Fruit fly (Drosophila melanogaster) Kc167 (cell line): Measurements from ENCODE around the gene CG8010.

ENCODE experiments used
- Myc ChIP-seq: fragments of >200 bp; optimal IDR thresholded peaks from 2 replicates; lab custom pipeline; 2017; ENCODE audit warnings: missing external identifiers
- Sin3A ChIP-seq: fragments of >200 bp; optimal IDR thresholded peaks from 2 replicates; lab custom pipeline; 2018; ENCODE audit warnings: missing external identifiers
- h ChIP-seq: fragments of >200 bp; optimal IDR thresholded peaks from 3 replicates; lab custom pipeline; 2018; ENCODE audit warnings: missing external identifiers
- insv ChIP-seq: fragments of >200 bp; optimal IDR thresholded peaks from 3 replicates; lab custom pipeline; 2018; ENCODE audit warnings: missing external identifiers
- psq ChIP-seq: fragments of >200 bp; optimal IDR thresholded peaks from 2 replicates; lab custom pipeline; 2017; ENCODE audit warnings: missing external identifiers
- ttk ChIP-seq: sonication (Bioruptor generic); optimal IDR thresholded peaks from 2 replicates; lab custom pipeline; 2017; ENCODE audit warnings: missing external identifiers

The CG8010 gene

DNA sequence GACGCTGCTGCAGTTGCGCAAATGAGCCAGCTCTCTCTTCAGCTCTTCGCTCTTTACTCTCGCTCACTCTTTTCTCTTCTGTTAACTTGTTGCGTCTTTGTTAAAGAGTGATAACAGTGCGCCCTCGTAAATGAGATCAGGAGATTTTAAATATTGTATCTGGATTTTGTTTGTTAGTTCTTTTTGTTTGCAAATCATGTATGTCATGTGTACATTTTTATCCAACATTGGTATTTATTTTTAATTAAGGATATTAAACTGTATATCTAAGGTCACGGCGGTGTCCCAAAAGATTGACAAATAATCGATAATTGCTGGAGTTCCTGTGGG is 30.1 kb upstream of the CG8010 start:
- TF ChIP-seq insv: no peak
- TF ChIP-seq psq (lab: Kevin White, UChicago): no peak
- TF ChIP-seq h (lab: Kevin White, UChicago): no peak
- TF ChIP-seq Sin3A: no peak
- TF ChIP-seq Myc (lab: Kevin White, UChicago): no peak
- TF ChIP-seq ttk (lab: Kevin White, UChicago): no peak

DNA sequence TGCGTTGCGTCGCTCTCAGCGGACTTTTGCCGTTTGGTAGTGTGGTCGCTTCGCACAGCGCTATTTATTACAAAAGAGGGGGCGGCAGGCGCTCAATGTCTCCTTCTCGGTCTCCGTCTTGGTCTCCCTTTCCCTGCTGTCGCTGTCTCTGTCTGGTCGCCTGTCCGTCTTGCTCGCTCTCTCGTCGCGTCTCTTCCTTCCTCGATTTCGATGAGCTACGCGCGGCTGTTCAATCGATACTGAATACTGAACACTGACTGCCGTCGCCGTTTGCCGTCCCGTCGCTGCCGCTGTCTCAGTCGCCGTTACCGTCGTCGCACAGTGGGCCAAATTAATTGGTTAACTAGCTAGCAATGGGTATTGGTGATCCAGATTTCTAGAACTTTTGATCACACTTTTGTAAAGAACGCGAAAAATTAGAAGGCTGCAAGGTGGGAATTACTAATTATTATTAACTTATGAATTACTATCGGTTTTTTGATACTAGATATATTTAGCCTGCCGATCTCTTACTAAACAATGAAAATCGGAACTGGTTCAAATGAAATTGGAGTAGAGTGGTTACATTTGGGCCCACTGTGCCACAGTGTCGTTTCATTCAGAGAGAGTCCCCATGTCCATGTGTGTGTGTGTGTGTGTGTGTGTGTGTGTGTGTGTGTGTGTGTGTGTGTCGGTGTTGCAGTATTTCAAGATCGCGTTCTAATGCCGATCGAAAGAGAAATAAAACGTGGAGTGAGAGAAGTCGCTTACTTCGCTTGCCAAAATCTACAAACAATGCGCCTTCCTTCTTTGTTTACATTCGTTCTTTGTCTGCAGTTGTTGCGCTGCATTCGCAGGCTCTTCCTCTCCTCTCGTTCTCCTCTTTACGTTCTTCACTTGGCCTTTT is 29.4 kb upstream of the CG8010 start, which contains the start of gene CG8034:
Gene CG8034, minus strand, starts transcription at position 264 of the 886 bp plus-strand sequence.
- no peak for TF ChIP-seq psq (lab: Kevin White, UChicago)
- no peak for TF ChIP-seq Myc (lab: Kevin White, UChicago)
- TF ChIP-seq insv: no peak
- TF ChIP-seq Sin3A: no peak
- no peak for TF ChIP-seq ttk (lab: Kevin White, UChicago)
- no peak for TF ChIP-seq h (lab: Kevin White, UChicago)

DNA sequence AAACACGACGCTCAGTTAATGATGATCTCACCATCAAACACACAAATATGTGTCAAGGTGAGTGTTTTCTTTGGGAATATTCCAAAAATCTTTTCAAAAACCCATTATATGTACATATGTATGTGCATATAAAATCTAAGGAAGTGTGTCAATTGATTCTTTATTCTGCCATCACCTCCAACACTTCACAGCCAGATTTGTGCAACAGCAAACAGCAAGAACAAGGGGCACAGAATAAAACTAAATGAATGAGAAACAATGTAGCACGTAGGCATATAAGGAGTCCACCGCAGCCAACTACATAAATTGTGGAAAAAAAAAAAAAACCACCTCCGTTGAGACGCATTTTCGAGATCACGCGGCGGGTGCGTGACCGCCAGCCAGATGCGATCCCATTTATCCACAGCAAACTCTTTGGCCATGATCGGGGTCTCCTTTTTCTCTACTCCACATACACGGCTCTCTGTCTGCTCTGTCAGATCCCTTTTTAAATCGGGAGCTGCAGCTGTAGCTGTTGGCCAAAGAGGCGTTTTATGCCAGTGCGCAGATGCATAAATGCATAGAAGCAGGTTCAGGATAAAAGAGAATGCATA is 27.2 kb upstream of the CG8010 start:
- TF ChIP-seq Myc (lab: Kevin White, UChicago) (no peak), ttk (lab: Kevin White, UChicago) (no peak), h (lab: Kevin White, UChicago) (no peak), insv (no peak), Sin3A (no peak), psq (lab: Kevin White, UChicago) (no peak)

DNA sequence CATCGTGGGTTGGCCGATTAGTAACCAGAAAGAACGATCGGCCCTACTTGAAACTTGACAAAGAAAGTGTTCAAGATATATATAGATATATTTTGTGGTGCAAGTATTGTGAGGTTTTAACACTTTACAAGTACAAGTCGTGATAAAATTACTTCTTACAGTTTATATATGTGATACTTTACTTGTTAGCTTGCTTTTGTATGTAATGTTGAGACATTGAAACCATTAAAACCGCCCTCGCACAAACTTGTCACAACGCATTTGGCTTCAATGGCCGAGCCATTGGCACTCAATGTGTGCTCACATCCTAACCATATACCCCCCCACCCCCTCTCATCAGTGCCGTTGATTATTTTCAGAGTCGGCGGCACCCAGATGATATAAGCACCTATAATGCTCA is 26.3 kb upstream of the CG8010 start:
- TF ChIP-seq h (lab: Kevin White, UChicago): no peak
- TF ChIP-seq insv: no peak
- no peak for TF ChIP-seq Sin3A
- TF ChIP-seq ttk (lab: Kevin White, UChicago): no peak
- TF ChIP-seq psq (lab: Kevin White, UChicago): no peak
- TF ChIP-seq Myc (lab: Kevin White, UChicago): no peak

DNA sequence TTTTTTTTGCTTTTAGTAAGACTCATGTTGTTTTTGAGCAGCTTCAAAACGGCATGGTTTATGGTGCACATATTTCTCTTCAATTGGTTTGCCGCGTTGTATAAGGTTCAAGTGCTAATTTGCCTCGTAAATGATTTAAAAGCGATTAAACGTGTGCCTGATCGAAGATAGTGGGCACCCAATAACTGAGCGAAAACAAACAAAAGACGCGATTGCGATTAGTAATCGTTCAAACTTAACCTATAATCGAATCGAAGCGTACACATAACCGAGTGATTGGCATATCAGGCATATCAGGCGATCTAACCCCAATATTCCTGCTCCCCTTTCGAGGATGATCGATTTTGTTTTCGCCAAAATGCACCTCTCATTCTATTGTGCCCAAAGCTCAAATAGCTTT is 25.3 kb upstream of the CG8010 start:
- TF ChIP-seq ttk (lab: Kevin White, UChicago): no peak
- no peak for TF ChIP-seq Myc (lab: Kevin White, UChicago)
- TF ChIP-seq insv: no peak
- TF ChIP-seq h (lab: Kevin White, UChicago): no peak
- TF ChIP-seq Sin3A: no peak

DNA sequence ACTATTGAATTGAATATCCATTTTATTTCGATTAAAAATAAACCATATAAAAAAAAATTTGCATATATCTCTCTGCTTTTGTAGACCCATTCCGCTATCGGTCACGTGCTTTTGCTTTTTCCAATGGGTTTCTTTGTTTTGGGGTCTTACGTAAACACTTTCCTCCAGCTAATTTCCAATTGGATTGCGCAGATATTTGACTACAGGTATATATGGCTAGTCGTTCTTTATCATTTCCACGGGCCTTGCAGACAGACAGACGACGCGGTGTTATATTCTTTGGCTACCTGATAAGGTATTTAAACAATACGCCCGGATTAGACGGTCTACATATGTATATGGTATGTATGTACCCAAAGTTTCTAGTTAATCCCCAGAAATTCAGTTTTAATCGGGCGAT is 24.6 kb upstream of the CG8010 start:
- TF ChIP-seq psq (lab: Kevin White, UChicago) (no peak), Myc (lab: Kevin White, UChicago) (no peak), h (lab: Kevin White, UChicago) (no peak), Sin3A (no peak), ttk (lab: Kevin White, UChicago) (no peak), insv (no peak)

DNA sequence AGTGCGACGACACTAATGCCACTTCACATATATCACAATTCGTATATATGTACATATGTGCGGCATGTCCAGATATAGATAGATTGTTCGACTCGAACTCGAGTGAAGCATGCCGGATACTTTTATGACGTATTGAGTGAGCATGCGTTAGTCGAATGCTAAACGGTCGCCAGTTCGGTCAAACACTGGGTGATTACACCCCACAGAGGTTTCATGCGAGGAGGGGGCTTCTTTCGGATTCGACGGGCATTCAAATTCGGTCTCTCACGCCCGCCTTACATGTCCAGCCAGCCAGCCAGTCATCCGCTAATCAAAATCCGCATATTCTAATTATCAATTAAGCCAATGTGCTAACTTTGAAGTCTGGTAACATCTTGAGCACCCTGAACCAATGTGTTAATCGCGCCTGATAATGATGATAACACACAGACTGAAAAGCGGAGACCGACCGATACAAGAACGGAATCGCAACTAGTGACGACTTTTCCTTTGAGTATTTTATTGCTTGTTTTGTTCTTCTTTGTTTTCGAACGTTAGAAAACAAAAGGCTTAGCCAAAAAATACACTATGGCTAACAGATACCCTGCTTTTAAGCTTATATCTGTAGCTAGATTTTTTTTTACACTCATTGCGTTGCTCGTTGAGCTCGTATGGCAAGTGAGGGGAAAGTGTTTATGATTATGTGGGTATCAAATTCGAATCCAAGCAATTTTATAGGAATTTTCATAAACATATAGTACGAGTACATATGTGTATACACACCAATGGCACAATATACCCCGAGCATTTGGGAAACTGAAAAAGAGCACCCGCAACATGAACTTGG is 23.3 kb upstream of the CG8010 start:
- TF ChIP-seq Sin3A (no peak), Myc (lab: Kevin White, UChicago) (no peak), ttk (lab: Kevin White, UChicago) (no peak)

DNA sequence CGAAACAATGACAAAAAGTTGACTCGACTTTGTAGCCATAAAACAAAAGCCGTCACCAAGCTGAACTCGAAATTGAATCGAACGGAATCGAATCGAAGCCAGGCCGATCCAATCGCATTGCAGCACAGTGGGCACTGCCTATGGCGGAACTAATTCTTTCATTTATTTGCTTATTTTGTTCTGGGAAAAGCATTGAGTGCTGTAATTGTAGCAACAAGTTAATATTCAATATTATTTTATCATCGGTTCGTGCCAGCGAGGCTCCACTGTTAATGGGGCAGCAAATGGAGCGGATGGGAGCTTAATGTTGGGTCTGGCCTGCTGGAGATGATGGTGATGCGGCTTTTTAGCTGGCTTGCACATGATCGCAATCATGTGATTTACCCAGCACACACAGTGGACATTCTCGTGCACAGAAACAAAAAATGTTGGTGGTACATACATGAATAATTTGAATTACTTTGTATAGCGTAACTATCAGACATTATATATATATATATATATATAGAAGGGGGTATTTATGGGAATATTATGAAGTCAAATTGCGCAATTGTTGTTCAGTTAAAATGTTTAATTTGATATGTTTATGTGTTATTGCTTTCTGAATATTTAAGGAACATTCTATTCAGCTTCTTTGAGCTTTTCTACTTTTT is 20.7 kb upstream of the CG8010 start:
- no peak for TF ChIP-seq psq (lab: Kevin White, UChicago)
- no peak for TF ChIP-seq Sin3A
- TF ChIP-seq insv: no peak
- TF ChIP-seq ttk (lab: Kevin White, UChicago): no peak
- TF ChIP-seq Myc (lab: Kevin White, UChicago): no peak
- TF ChIP-seq h (lab: Kevin White, UChicago): no peak

DNA sequence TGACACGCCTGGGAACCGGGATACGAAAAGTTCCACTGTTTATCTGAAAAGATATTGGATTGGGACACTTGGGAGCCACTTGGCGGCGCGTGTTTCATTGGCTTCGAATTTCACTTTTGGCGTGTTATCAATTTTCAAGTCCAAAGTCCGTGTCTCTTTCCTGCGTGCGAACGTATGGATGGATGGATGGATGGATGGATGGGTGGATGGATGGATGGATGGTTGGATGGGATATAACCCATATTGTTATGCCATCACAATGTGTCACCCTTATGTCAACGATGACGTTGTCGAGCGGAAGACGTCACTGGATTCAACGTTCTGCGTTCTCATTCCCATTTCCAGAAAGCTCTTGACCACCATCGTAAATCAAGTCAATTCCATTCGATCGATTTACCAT is 19.1 kb upstream of the CG8010 start:
- TF ChIP-seq h (lab: Kevin White, UChicago): no peak
- no peak for TF ChIP-seq Myc (lab: Kevin White, UChicago)
- TF ChIP-seq ttk (lab: Kevin White, UChicago): no peak
- TF ChIP-seq insv: no peak

DNA sequence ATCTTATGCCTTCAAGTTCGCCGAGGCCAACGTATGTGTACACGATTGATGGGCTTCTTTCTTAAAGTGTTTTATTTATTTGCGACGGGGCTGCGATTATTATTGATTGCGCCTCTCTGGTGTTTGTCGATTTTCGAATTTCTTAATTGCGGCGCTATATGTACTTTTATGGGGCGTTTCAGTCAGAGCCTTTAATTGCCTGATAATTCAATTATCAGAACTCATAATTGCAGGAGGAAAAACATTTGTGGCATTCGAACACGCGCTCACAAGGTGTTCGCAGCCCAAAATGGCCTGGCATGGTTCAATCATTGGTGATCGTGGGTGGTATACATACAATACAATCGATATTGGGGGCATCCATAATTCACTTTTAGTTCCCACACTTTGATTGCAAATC is 17.5 kb upstream of the CG8010 start:
- no peak for TF ChIP-seq psq (lab: Kevin White, UChicago)
- TF ChIP-seq Myc (lab: Kevin White, UChicago): no peak
- no peak for TF ChIP-seq h (lab: Kevin White, UChicago)
- TF ChIP-seq ttk (lab: Kevin White, UChicago): no peak
- TF ChIP-seq Sin3A: no peak
- no peak for TF ChIP-seq insv

DNA sequence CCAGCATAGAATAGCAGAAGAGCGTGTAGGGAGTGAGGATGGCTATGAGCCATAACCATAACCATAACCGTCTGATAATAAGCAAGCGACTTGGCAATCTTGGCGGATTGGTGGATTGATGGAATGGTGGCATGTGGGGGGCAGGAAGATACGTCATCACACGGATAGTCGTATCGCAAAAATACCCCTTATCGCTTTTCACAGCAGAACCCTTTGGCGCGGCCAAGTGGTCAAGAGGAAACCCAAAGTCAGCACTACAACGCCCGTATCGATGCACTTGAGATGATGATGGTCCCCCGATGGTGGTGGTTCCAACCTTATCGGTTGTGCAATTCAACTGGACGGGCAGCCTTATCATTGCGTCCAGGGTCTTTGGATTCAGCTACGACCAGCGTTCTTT is 16.7 kb upstream of the CG8010 start:
- no peak for TF ChIP-seq h (lab: Kevin White, UChicago)
- TF ChIP-seq Myc (lab: Kevin White, UChicago): no peak
- no peak for TF ChIP-seq ttk (lab: Kevin White, UChicago)
- no peak for TF ChIP-seq Sin3A
- no peak for TF ChIP-seq insv
- no peak for TF ChIP-seq psq (lab: Kevin White, UChicago)
